Fruit fly (Drosophila melanogaster) whole organism, adult: ENCODE data around the gene CG9040.
A peak's percentile ranks its signal among the peaks of the same experiment; 100 is the strongest.

Source experiments
- CG14711 ChIP-seq: fragments of 200-800 bp; sonication (Bioruptor generic); optimal IDR thresholded peaks from 2 replicates; lab custom pipeline; 2018; ENCODE audit warnings: missing biosample characterization, mild to moderate bottlenecking, missing genetic modification characterization, moderate library complexity
- CG1620 ChIP-seq: fragments of 200-800 bp; sonication (Bioruptor generic); optimal IDR thresholded peaks from 2 replicates; lab custom pipeline; 2016; ENCODE audit warnings: missing biosample characterization, missing genetic modification characterization
- CG7101 ChIP-seq: fragments of 200-800 bp; sonication (Bioruptor generic); optimal IDR thresholded peaks from 2 replicates; lab custom pipeline; 2018; ENCODE audit warnings: missing biosample characterization, mild to moderate bottlenecking, missing genetic modification characterization, moderate library complexity
- Hr96 ChIP-seq: fragments of 200-800 bp; sonication (Bioruptor generic); optimal IDR thresholded peaks from 2 replicates; lab custom pipeline; 2016; ENCODE audit warnings: missing biosample characterization, missing genetic modification characterization
- bab1 ChIP-seq: fragments of 200-800 bp; sonication (Bioruptor generic); optimal IDR thresholded peaks from 3 replicates; lab custom pipeline; 2019; ENCODE audit warnings: missing biosample characterization, mild to moderate bottlenecking, missing genetic modification characterization, moderate library complexity
- kay ChIP-seq: fragments of 200-800 bp; sonication (Bioruptor generic); peaks from one replicate; lab custom pipeline; 2016; ENCODE audit warnings: missing biosample characterization, missing genetic modification characterization, borderline replicate concordance
- ovo ChIP-seq: fragments of 200-800 bp; sonication (Bioruptor generic); optimal IDR thresholded peaks from 2 replicates; lab custom pipeline; 2016; ENCODE audit warnings: missing biosample characterization, missing genetic modification characterization
- toe ChIP-seq: fragments of 200-800 bp; sonication (Bioruptor generic); optimal IDR thresholded peaks from 2 replicates; lab custom pipeline; 2016; ENCODE audit warnings: missing biosample characterization, missing genetic modification characterization

DNA sequence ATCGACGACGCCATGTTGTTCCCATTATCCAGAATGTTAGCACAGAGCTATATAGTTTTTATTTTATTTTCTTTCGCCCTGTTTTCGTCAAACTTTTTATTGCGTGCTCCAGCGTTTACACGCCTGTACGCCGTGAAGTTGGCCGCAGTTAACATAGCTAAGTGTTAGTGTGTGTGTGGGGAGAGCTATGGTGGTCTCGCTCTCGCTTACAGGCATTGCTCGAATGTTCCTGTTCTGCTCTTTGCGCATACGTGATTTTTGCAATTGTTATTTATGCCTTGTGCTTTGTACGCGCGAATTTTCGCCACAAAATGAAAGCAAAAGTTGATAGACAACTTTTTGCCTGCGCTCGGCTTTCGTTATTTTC lies 16.3 kb downstream of the CG9040 start:
- no peak for TF ChIP-seq CG14711
- no peak for TF ChIP-seq CG1620 (GFP tag; lab: Kevin White, UChicago)
- TF ChIP-seq kay (GFP tag; lab: Kevin White, UChicago), result no peak
- TF ChIP-seq ovo (GFP tag; lab: Kevin White, UChicago), result no peak
- no peak for TF ChIP-seq bab1 (GFP tag; lab: Kevin White, UChicago)
- no peak for TF ChIP-seq toe (GFP tag; lab: Kevin White, UChicago)
- peak; percentile 35 for TF ChIP-seq CG7101 (tag; lab: Kevin White, UChicago)
- no peak for TF ChIP-seq Hr96 (GFP tag; lab: Kevin White, UChicago)
